Fruit fly (Drosophila melanogaster) whole organism, embryonic: ENCODE results near the gene Megf8.

Experiments
- CG11085 ChIP-seq: fragments of 200-800 bp; sonication (Bioruptor generic); IDR thresholded peaks from 2 replicates; pipeline ENCODE4 v1.3.6; 2022; ENCODE audit warnings: missing biosample characterization, missing genetic modification characterization
- CG13424 ChIP-seq: fragments of 200-800 bp; sonication (Bioruptor generic); optimal IDR thresholded peaks from 2 replicates; lab custom pipeline; 2019; ENCODE audit warnings: missing biosample characterization, mild to moderate bottlenecking, missing genetic modification characterization, moderate library complexity
- CG14014 ChIP-seq: fragments of 200-800 bp; sonication (Bioruptor generic); IDR thresholded peaks from 2 replicates; pipeline ENCODE4 v1.3.6; 2022; ENCODE audit warnings: missing biosample characterization, missing genetic modification characterization
- CG15269 ChIP-seq: fragments of 200-800 bp; sonication (Bioruptor generic); optimal IDR thresholded peaks from 2 replicates; lab custom pipeline; 2018; ENCODE audit warnings: missing biosample characterization, mild to moderate bottlenecking, missing genetic modification characterization, moderate library complexity
- CG17568 ChIP-seq: fragments of 200-800 bp; sonication (Bioruptor generic); optimal IDR thresholded peaks from 2 replicates; lab custom pipeline; 2018; ENCODE audit warnings: missing biosample characterization, mild to moderate bottlenecking, missing genetic modification characterization, moderate library complexity
- CG30431 ChIP-seq: fragments of 200-800 bp; sonication (Bioruptor generic); optimal IDR thresholded peaks from 2 replicates; lab custom pipeline; 2017; ENCODE audit warnings: missing biosample characterization, missing genetic modification characterization
- CG3163 ChIP-seq: fragments of 200-800 bp; sonication (Bioruptor generic); optimal IDR thresholded peaks from 3 replicates; lab custom pipeline; 2016; ENCODE audit warnings: missing biosample characterization, missing genetic modification characterization
- CG34422 ChIP-seq: fragments of 200-800 bp; sonication (Bioruptor generic); IDR thresholded peaks from 3 replicates; pipeline ENCODE4 v1.3.6; 2022; ENCODE audit warnings: missing biosample characterization, missing genetic modification characterization
- CG4282 ChIP-seq: fragments of 200-800 bp; sonication (Bioruptor generic); optimal IDR thresholded peaks from 2 replicates; lab custom pipeline; 2016; ENCODE audit warnings: missing biosample characterization, missing genetic modification characterization
- CG6689 ChIP-seq: fragments of 200-800 bp; sonication (Bioruptor generic); IDR thresholded peaks from 2 replicates; pipeline ENCODE4 v1.3.6; 2022; ENCODE audit warnings: missing biosample characterization, missing genetic modification characterization
- CG7271 ChIP-seq: fragments of 200-800 bp; sonication (Bioruptor generic); optimal IDR thresholded peaks from 2 replicates; lab custom pipeline; 2018; ENCODE audit warnings: missing biosample characterization, mild to moderate bottlenecking, missing genetic modification characterization, moderate library complexity
- CG7357 ChIP-seq: fragments of 200-800 bp; sonication (Bioruptor generic); IDR thresholded peaks from 3 replicates; pipeline ENCODE4 v1.3.6; 2022; ENCODE audit warnings: missing biosample characterization, missing genetic modification characterization
- CG7372 ChIP-seq: fragments of 200-800 bp; sonication (Bioruptor generic); IDR thresholded peaks from 2 replicates; pipeline ENCODE4 v1.3.6; 2022; ENCODE audit warnings: missing biosample characterization, missing genetic modification characterization
- CG8089 ChIP-seq: fragments of 200-800 bp; sonication (Bioruptor generic); optimal IDR thresholded peaks from 3 replicates; lab custom pipeline; 2016; ENCODE audit warnings: missing biosample characterization, missing genetic modification characterization
- CG9727 ChIP-seq: fragments of 200-800 bp; sonication (Bioruptor generic); optimal IDR thresholded peaks from 3 replicates; lab custom pipeline; 2017; ENCODE audit warnings: missing biosample characterization, mild to moderate bottlenecking, missing genetic modification characterization
- CG9817 ChIP-seq: fragments of 200-800 bp; sonication (Bioruptor generic); optimal IDR thresholded peaks from 2 replicates; lab custom pipeline; 2018; ENCODE audit warnings: missing biosample characterization, mild to moderate bottlenecking, missing genetic modification characterization, moderate library complexity
- Dfd ChIP-seq, 2 experiments: fragments of >200 bp; optimal IDR thresholded peaks; 2 replicates each; lab custom pipeline; 2017; ENCODE audit warnings: missing biosample characterization in 2 of 2, missing genetic modification characterization in 2 of 2
- Doc2 ChIP-seq: fragments of 200-800 bp; sonication (Bioruptor generic); IDR thresholded peaks from 2 replicates; pipeline ENCODE4 v1.3.6; 2022; ENCODE audit warnings: missing biosample characterization, missing genetic modification characterization
- E2f2 ChIP-seq: fragments of 200-800 bp; sonication (Bioruptor generic); IDR thresholded peaks from 2 replicates; pipeline ENCODE4 v1.3.6; 2022; ENCODE audit warnings: missing biosample characterization, missing genetic modification characterization
- Eip74EF ChIP-seq, 2 experiments: fragments of 200-800 bp in 1 of 2; fragments of >200 bp in 1 of 2; sonication (Bioruptor generic) in 1 of 2; optimal IDR thresholded peaks; 2 replicates each; lab custom pipeline; 2017 to 2019; ENCODE audit warnings: missing biosample characterization in 2 of 2, missing genetic modification characterization in 2 of 2, mild to moderate bottlenecking in 1 of 2, moderate library complexity in 1 of 2
- GATAe ChIP-seq: fragments of 200-800 bp; sonication (Bioruptor generic); conservative IDR thresholded peaks from 2 replicates; pipeline ENCODE4 v1.3.6; 2022; ENCODE audit warnings: missing biosample characterization, missing genetic modification characterization
- HHEX ChIP-seq: fragments of 200-800 bp; sonication (Bioruptor generic); optimal IDR thresholded peaks from 3 replicates; lab custom pipeline; 2017; ENCODE audit warnings: missing biosample characterization, mild to moderate bottlenecking, missing genetic modification characterization, missing genetic modification reagents
- HLH4C ChIP-seq: fragments of 200-800 bp; sonication (Bioruptor generic); IDR thresholded peaks from 3 replicates; pipeline ENCODE4 v1.3.6; 2022; ENCODE audit warnings: missing biosample characterization, missing genetic modification characterization; ENCODE audit not compliant: partially characterized antibody
- Hand ChIP-seq: fragments of 200-800 bp; sonication (Bioruptor generic); optimal IDR thresholded peaks from 2 replicates; lab custom pipeline; 2017; ENCODE audit warnings: mild to moderate bottlenecking, missing biosample characterization, missing genetic modification reagents, missing genetic modification characterization
- Hmx ChIP-seq: fragments of 200-800 bp; sonication (Bioruptor generic); optimal IDR thresholded peaks from 2 replicates; lab custom pipeline; 2016; ENCODE audit warnings: missing biosample characterization, missing genetic modification characterization
- MBD-R2 ChIP-seq: fragments of 200-800 bp; sonication (Bioruptor generic); IDR thresholded peaks from 2 replicates; pipeline ENCODE4 v1.3.6; 2022; ENCODE audit warnings: missing biosample characterization, missing genetic modification characterization
- NC2α ChIP-seq: fragments of 200-800 bp; sonication (Bioruptor generic); optimal IDR thresholded peaks from 2 replicates; lab custom pipeline; 2016; ENCODE audit warnings: missing biosample characterization, missing genetic modification characterization
- NfI ChIP-seq: fragments of 200-800 bp; sonication (Bioruptor generic); optimal IDR thresholded peaks from 3 replicates; lab custom pipeline; 2018; ENCODE audit warnings: missing biosample characterization, mild to moderate bottlenecking, missing genetic modification characterization, moderate library complexity
- Ravus ChIP-seq: fragments of 200-800 bp; sonication (Bioruptor generic); IDR thresholded peaks from 2 replicates; pipeline ENCODE4 v1.3.6; 2022; ENCODE audit warnings: missing biosample characterization, missing genetic modification characterization
- az2 ChIP-seq: fragments of 200-800 bp; sonication (Bioruptor generic); optimal IDR thresholded peaks from 3 replicates; lab custom pipeline; 2016; ENCODE audit warnings: missing biosample characterization, missing genetic modification characterization
- br ChIP-seq: fragments of >200 bp; optimal IDR thresholded peaks from 2 replicates; lab custom pipeline; 2017
- cad ChIP-seq: fragments of >200 bp; optimal IDR thresholded peaks from 2 replicates; lab custom pipeline; 2017; ENCODE audit warnings: missing biosample characterization, missing genetic modification characterization
- danr ChIP-seq: fragments of 200-800 bp; sonication (Bioruptor generic); IDR thresholded peaks from 2 replicates; pipeline ENCODE4 v1.3.6; 2022; ENCODE audit warnings: missing biosample characterization, missing genetic modification characterization
- disco-r ChIP-seq: fragments of 200-800 bp; sonication (Bioruptor generic); optimal IDR thresholded peaks from 2 replicates; lab custom pipeline; 2016; ENCODE audit warnings: missing biosample characterization, missing genetic modification characterization
- ems ChIP-seq: fragments of 200-800 bp; sonication (Bioruptor generic); optimal IDR thresholded peaks from 3 replicates; lab custom pipeline; 2016; ENCODE audit warnings: missing biosample characterization, missing genetic modification characterization
- ftz-f1 ChIP-seq: fragments of 200-800 bp; sonication (Bioruptor generic); optimal IDR thresholded peaks from 2 replicates; lab custom pipeline; 2016; ENCODE audit warnings: missing biosample characterization, missing genetic modification characterization
- gcm ChIP-seq: fragments of 200-800 bp; sonication (Bioruptor generic); optimal IDR thresholded peaks from 2 replicates; lab custom pipeline; 2019; ENCODE audit warnings: missing biosample characterization, mild to moderate bottlenecking, missing genetic modification characterization, moderate library complexity
- gfzf ChIP-seq: fragments of 200-800 bp; sonication (Bioruptor generic); optimal IDR thresholded peaks from 2 replicates; lab custom pipeline; 2016; ENCODE audit warnings: missing biosample characterization, mild to moderate bottlenecking, missing genetic modification characterization, moderate library complexity
- klu ChIP-seq: fragments of 200-800 bp; sonication (Bioruptor generic); IDR thresholded peaks from 2 replicates; pipeline ENCODE4 v1.3.6; 2022; ENCODE audit warnings: missing biosample characterization, missing genetic modification characterization
- lov ChIP-seq, 2 experiments: fragments of 200-800 bp in 1 of 2; fragments of >200 bp in 1 of 2; sonication (Bioruptor generic) in 1 of 2; IDR thresholded peaks in 1 of 2; optimal IDR thresholded peaks in 1 of 2; 2 replicates in 1 of 2; 3 replicates in 1 of 2; pipeline versions ENCODE4 v1.3.6 to Lab custom; 2017 to 2022; ENCODE audit warnings: missing biosample characterization in 1 of 2, missing genetic modification characterization in 1 of 2
- mam ChIP-seq: fragments of 200-800 bp; sonication (Bioruptor generic); optimal IDR thresholded peaks from 3 replicates; lab custom pipeline; 2016; ENCODE audit warnings: missing biosample characterization, missing genetic modification characterization
- mld ChIP-seq: fragments of 200-800 bp; sonication (Bioruptor generic); IDR thresholded peaks from 3 replicates; pipeline ENCODE4 v1.3.6; 2022; ENCODE audit warnings: missing biosample characterization, missing genetic modification characterization; ENCODE audit not compliant: partially characterized antibody
- nau ChIP-seq: fragments of 200-800 bp; sonication (Bioruptor generic); optimal IDR thresholded peaks from 3 replicates; lab custom pipeline; 2017; ENCODE audit warnings: missing biosample characterization, mild to moderate bottlenecking, missing genetic modification characterization, missing genetic modification reagents
- oc ChIP-seq: fragments of 200-800 bp; sonication (Bioruptor generic); optimal IDR thresholded peaks from 2 replicates; lab custom pipeline; 2018; ENCODE audit warnings: missing biosample characterization, mild to moderate bottlenecking, missing genetic modification characterization, moderate library complexity
- org-1 ChIP-seq: fragments of 200-800 bp; sonication (Bioruptor generic); optimal IDR thresholded peaks from 2 replicates; lab custom pipeline; 2017; ENCODE audit warnings: missing biosample characterization, missing genetic modification characterization
- phol ChIP-seq: fragments of 200-800 bp; sonication (Bioruptor generic); optimal IDR thresholded peaks from 3 replicates; lab custom pipeline; 2018; ENCODE audit warnings: missing biosample characterization, mild to moderate bottlenecking, missing genetic modification characterization, moderate library complexity
- pita ChIP-seq: fragments of 200-800 bp; sonication (Bioruptor generic); optimal IDR thresholded peaks from 2 replicates; lab custom pipeline; 2017; ENCODE audit warnings: missing biosample characterization, mild to moderate bottlenecking, missing genetic modification characterization
- sisA ChIP-seq: fragments of 200-800 bp; sonication (Bioruptor generic); IDR thresholded peaks from 2 replicates; pipeline ENCODE4 v1.3.6; 2022; ENCODE audit warnings: missing biosample characterization, missing genetic modification characterization
- sob ChIP-seq: fragments of 200-800 bp; sonication (Bioruptor generic); IDR thresholded peaks from 2 replicates; pipeline ENCODE4 v1.3.6; 2022; ENCODE audit warnings: missing biosample characterization, missing genetic modification characterization

The Megf8 gene

DNA sequence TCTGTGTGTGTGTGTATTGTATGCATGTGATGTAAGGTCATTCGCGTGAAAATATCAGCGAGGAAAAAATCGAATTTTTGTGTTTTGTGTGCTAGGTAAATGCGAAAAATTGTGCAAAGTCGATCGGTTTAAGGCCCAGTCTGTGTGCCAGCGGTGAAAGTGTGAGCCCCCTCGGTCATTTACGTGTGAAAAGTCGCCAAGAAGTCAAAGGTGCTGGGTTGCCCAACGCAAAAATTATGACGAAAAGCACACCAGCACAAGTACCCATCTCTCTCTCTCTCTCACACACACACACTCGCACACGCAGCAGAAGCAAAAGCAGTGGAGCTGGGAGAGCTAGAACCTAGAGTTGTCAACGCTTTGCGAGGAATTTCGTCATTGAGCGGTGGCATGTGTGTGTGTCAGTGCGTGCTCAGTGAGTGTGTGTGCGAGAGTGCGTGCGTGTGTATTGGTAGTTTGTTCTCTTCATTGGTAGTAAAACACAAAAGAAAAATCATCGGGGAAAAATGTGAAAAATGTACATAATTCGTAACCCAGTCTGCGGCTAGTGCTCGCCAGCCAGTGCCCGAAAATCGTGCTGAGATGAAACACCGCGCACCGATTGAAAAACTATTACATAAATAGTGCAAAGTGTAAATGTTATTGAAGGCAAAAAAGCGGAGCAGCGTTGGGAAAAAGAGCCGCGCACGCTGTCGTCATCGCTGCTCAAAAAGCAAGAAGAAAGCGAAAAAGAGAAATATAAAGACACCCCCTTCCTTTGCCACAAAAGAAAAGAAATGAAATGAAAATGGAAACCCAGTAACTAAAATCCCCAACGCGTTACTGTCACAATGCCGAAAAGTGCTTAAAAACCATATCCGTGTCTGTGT is 40.4 kb downstream of the Megf8 start (continued):
- TF ChIP-seq sisA (GFP tag; lab: Robert Waterston, UW), result no peak
- no peak for TF ChIP-seq Ravus (GFP tag; lab: Robert Waterston, UW)
- no peak; the same call in 1 of the 2 replicates for TF ChIP-seq sob (GFP tag; lab: Robert Waterston, UW)
- no peak for TF ChIP-seq disco-r
- no peak for TF ChIP-seq az2 (GFP tag; lab: Kevin White, UChicago)
- no peak for TF ChIP-seq CG17568 (GFP tag; lab: Kevin White, UChicago)
- no peak for TF ChIP-seq lov (optimal IDR thresholded peaks at IDR 0.05; lab: Kevin White, UChicago)
- peak; percentile 42; the same call in 1 of the 3 replicates for TF ChIP-seq lov (GFP tag; IDR thresholded peaks at IDR 0.05; lab: Robert Waterston, UW)
- no peak for TF ChIP-seq CG7271 (tag; lab: Kevin White, UChicago)
- no peak for TF ChIP-seq org-1
- no peak for TF ChIP-seq Hmx (GFP tag; lab: Kevin White, UChicago)
- TF ChIP-seq CG7357 (GFP tag; lab: Robert Waterston, UW), result no peak
- TF ChIP-seq Hand (GFP tag; lab: Kevin White, UChicago), result no peak
- TF ChIP-seq pita (GFP tag; lab: Kevin White, UChicago), result no peak
- peak; percentile 65 for TF ChIP-seq CG3163
- TF ChIP-seq NC2α (GFP tag; lab: Kevin White, UChicago), result no peak
- no peak for TF ChIP-seq oc (tag; lab: Kevin White, UChicago)
- no peak for TF ChIP-seq cad (GFP tag; lab: Kevin White, UChicago)
- peak; percentile 60; the same call in 1 of the 3 replicates for TF ChIP-seq CG34422 (GFP tag; lab: Robert Waterston, UW)
- TF ChIP-seq CG30431 (GFP tag; lab: Kevin White, UChicago), result no peak
- no peak for TF ChIP-seq CG6689
- no peak for TF ChIP-seq mam
- no peak for TF ChIP-seq CG9727 (GFP tag; lab: Kevin White, UChicago)
- no peak for TF ChIP-seq gfzf
- TF ChIP-seq HHEX, result no peak
- no peak for TF ChIP-seq danr (GFP tag; lab: Robert Waterston, UW)
- TF ChIP-seq Eip74EF (GFP tag; optimal IDR thresholded peaks at IDR 0.05; lab: Kevin White, UChicago), result peak in 1 of 2 experiments; percentile 36
- no peak for TF ChIP-seq nau
- TF ChIP-seq CG8089, result no peak
- no peak for TF ChIP-seq CG9817 (tag; lab: Kevin White, UChicago)
- peak; percentile 93 for TF ChIP-seq ftz-f1 (GFP tag; lab: Kevin White, UChicago)
- no peak for TF ChIP-seq gcm
- TF ChIP-seq phol (tag; lab: Kevin White, UChicago), result no peak
- no peak for TF ChIP-seq CG13424
- no peak for TF ChIP-seq CG4282
- peak; percentile 17; the same call in 1 of the 2 replicates for TF ChIP-seq MBD-R2 (GFP tag; lab: Robert Waterston, UW)
- TF ChIP-seq CG15269 (tag; lab: Kevin White, UChicago), result no peak
- no peak for TF ChIP-seq HLH4C (GFP tag; lab: Robert Waterston, UW)
- TF ChIP-seq klu, result no peak
- no peak for TF ChIP-seq mld (GFP tag; lab: Robert Waterston, UW)
- TF ChIP-seq NfI (GFP tag; lab: Kevin White, UChicago), result no peak
- TF ChIP-seq Doc2 (GFP tag; lab: Robert Waterston, UW), result no peak
- TF ChIP-seq br, result no peak
- no peak for TF ChIP-seq E2f2 (GFP tag; lab: Robert Waterston, UW)
- TF ChIP-seq CG14014 (GFP tag; lab: Robert Waterston, UW), result no peak
- no peak for TF ChIP-seq GATAe (GFP tag; lab: Robert Waterston, UW)
- no peak for TF ChIP-seq CG11085 (GFP tag; lab: Robert Waterston, UW)
- TF ChIP-seq Dfd (GFP tag; optimal IDR thresholded peaks at IDR 0.05; lab: Kevin White, UChicago), result no peak
- TF ChIP-seq ems, result no peak
- no peak for TF ChIP-seq CG7372
